Worm (Caenorhabditis elegans) whole organism, young adult: Measurements from ENCODE around the gene tab-1.
A peak's percentile ranks its signal among the peaks of the same experiment; 100 is the strongest.

ENCODE experiments used
- B0035.1 ChIP-seq: sonication (generic microtip); optimal IDR thresholded peaks from 2 replicates; lab custom pipeline; 2016; ENCODE audit warnings: missing genetic modification characterization, mild to moderate bottlenecking, missing compliant biosample characterization, missing genotype, missing genetic modification reagents
- B0261.1 ChIP-seq: sonication (generic microtip); optimal IDR thresholded peaks from 2 replicates; lab custom pipeline; 2016; ENCODE audit warnings: mild to moderate bottlenecking, missing genetic modification characterization, moderate library complexity, missing compliant biosample characterization
- C17E4.6 ChIP-seq: fragments of 200-800 bp; sonication (Bioruptor generic); IDR thresholded peaks from 2 replicates; pipeline ENCODE4 v1.3.6; 2022; ENCODE audit warnings: missing genetic modification reagents, missing genetic modification characterization, missing compliant biosample characterization
- F37B4.10 ChIP-seq: fragments of 200-800 bp; sonication (Bioruptor generic); IDR thresholded peaks from 2 replicates; pipeline ENCODE4 v1.3.6; 2022; ENCODE audit warnings: missing genetic modification characterization, missing compliant biosample characterization
- F52B5.7 ChIP-seq: sonication (generic microtip); optimal IDR thresholded peaks from 2 replicates; lab custom pipeline; 2016; ENCODE audit warnings: mild to moderate bottlenecking, missing genetic modification characterization, missing compliant biosample characterization
- K11D2.4 ChIP-seq: fragments of 200-800 bp; sonication (Bioruptor generic); IDR thresholded peaks from 2 replicates; pipeline ENCODE4 v1.3.6; 2022; ENCODE audit warnings: missing genetic modification reagents, missing genetic modification characterization, missing compliant biosample characterization
- T26A5.8 ChIP-seq: sonication (generic microtip); optimal IDR thresholded peaks from 2 replicates; lab custom pipeline; 2016; ENCODE audit warnings: missing genetic modification characterization, missing compliant biosample characterization
- Y53G8AR.9 ChIP-seq: fragments of 200-800 bp; sonication (Bioruptor generic); conservative IDR thresholded peaks from 2 replicates; pipeline ENCODE4 v1.3.6; 2022; ENCODE audit warnings: missing genetic modification reagents, missing genetic modification characterization, missing compliant biosample characterization
- Y79H2A.3 ChIP-seq: fragments of 200-800 bp; sonication (Bioruptor generic); conservative IDR thresholded peaks from 2 replicates; pipeline ENCODE4 v1.3.6; 2022; ENCODE audit warnings: missing genetic modification reagents, missing genetic modification characterization, missing compliant biosample characterization
- aptf-2 ChIP-seq: fragments of 200-800 bp; sonication (Bioruptor generic); conservative IDR thresholded peaks from 2 replicates; pipeline ENCODE4 v1.3.6; 2022; ENCODE audit warnings: missing genetic modification reagents, missing genetic modification characterization, missing compliant biosample characterization
- aptf-3 ChIP-seq: fragments of 200-800 bp; sonication (Bioruptor generic); IDR thresholded peaks from 2 replicates; pipeline ENCODE4 v1.3.6; 2022; ENCODE audit warnings: missing genetic modification characterization, missing compliant biosample characterization
- athp-1 ChIP-seq: sonication (generic microtip); optimal IDR thresholded peaks from 2 replicates; lab custom pipeline; 2017; ENCODE audit warnings: mild to moderate bottlenecking, missing genetic modification characterization, missing compliant biosample characterization
- attf-3 ChIP-seq: fragments of 200-800 bp; sonication (Bioruptor generic); conservative IDR thresholded peaks from 2 replicates; pipeline ENCODE4 v1.3.6; 2022; ENCODE audit warnings: missing genetic modification reagents, missing genetic modification characterization, missing compliant biosample characterization
- attf-6 ChIP-seq: fragments of 200-800 bp; sonication (Bioruptor generic); IDR thresholded peaks from 2 replicates; pipeline ENCODE4 v1.3.6; 2022; ENCODE audit warnings: missing genetic modification reagents, missing genetic modification characterization, missing compliant biosample characterization
- ccch-3 ChIP-seq: fragments of 200-800 bp; sonication (Bioruptor generic); optimal IDR thresholded peaks from 2 replicates; lab custom pipeline; 2018; ENCODE audit warnings: mild to moderate bottlenecking, missing genetic modification characterization, missing compliant biosample characterization
- cebp-1 ChIP-seq, 2 experiments: fragments of 200-800 bp in 1 of 2; sonication (Bioruptor generic) in 1 of 2; sonication (generic microtip) in 1 of 2; IDR thresholded peaks in 1 of 2; optimal IDR thresholded peaks in 1 of 2; 2 replicates each; pipeline versions ENCODE4 v1.3.6 to Lab custom; 2017 to 2022; ENCODE audit warnings: missing compliant biosample characterization in 2 of 2, missing genetic modification characterization in 2 of 2, mild to moderate bottlenecking in 1 of 2, missing genetic modification reagents in 1 of 2, moderate library complexity in 1 of 2
- ceh-100 ChIP-seq: fragments of 200-800 bp; sonication (Bioruptor generic); IDR thresholded peaks from 2 replicates; pipeline ENCODE4 v1.3.6; 2022; ENCODE audit warnings: missing genetic modification reagents, missing genetic modification characterization, missing compliant biosample characterization
- ceh-58 ChIP-seq: fragments of 200-800 bp; sonication (Bioruptor generic); IDR thresholded peaks from 2 replicates; pipeline ENCODE4 v1.3.6; 2022; ENCODE audit warnings: missing genetic modification characterization, missing compliant biosample characterization
- chd-7 ChIP-seq: sonication (generic microtip); optimal IDR thresholded peaks from 2 replicates; lab custom pipeline; 2016; ENCODE audit warnings: mild to moderate bottlenecking, missing genetic modification characterization, moderate library complexity, missing compliant biosample characterization
- die-1 ChIP-seq: sonication (generic microtip); optimal IDR thresholded peaks from 2 replicates; lab custom pipeline; 2016; ENCODE audit warnings: missing genotype, mild to moderate bottlenecking, missing genetic modification characterization, missing compliant biosample characterization
- dpff-1 ChIP-seq: sonication (generic microtip); optimal IDR thresholded peaks from 2 replicates; lab custom pipeline; 2017; ENCODE audit warnings: mild to moderate bottlenecking, missing genetic modification characterization, missing compliant biosample characterization
- egl-18 ChIP-seq: fragments of 200-800 bp; sonication (Bioruptor generic); IDR thresholded peaks from 2 replicates; pipeline ENCODE4 v1.3.6; 2022; ENCODE audit warnings: missing genetic modification reagents, missing genetic modification characterization, missing compliant biosample characterization
- egl-44 ChIP-seq: fragments of 200-800 bp; sonication (Bioruptor generic); IDR thresholded peaks from 2 replicates; pipeline ENCODE4 v1.3.6; 2022; ENCODE audit warnings: missing genetic modification reagents, missing genetic modification characterization, missing compliant biosample characterization
- ekl-4 ChIP-seq: fragments of 200-800 bp; sonication (Bioruptor generic); IDR thresholded peaks from 2 replicates; pipeline ENCODE4 v1.3.6; 2022; ENCODE audit warnings: missing genetic modification reagents, missing genetic modification characterization, missing compliant biosample characterization
- ets-4 ChIP-seq: fragments of 200-800 bp; sonication (Bioruptor generic); optimal IDR thresholded peaks from 2 replicates; lab custom pipeline; 2018; ENCODE audit warnings: mild to moderate bottlenecking, missing genetic modification characterization, missing compliant biosample characterization
- hlh-12 ChIP-seq: sonication (generic microtip); optimal IDR thresholded peaks from 2 replicates; lab custom pipeline; 2016; ENCODE audit warnings: missing genetic modification characterization, missing compliant biosample characterization
- lin-40 ChIP-seq: sonication (generic microtip); optimal IDR thresholded peaks from 2 replicates; lab custom pipeline; 2016; ENCODE audit warnings: missing genetic modification characterization, mild to moderate bottlenecking, missing compliant biosample characterization, missing genotype, missing genetic modification reagents
- madf-10 ChIP-seq: sonication (generic microtip); optimal IDR thresholded peaks from 2 replicates; lab custom pipeline; 2016; ENCODE audit warnings: mild to moderate bottlenecking, missing genetic modification characterization, missing compliant biosample characterization
- madf-6 ChIP-seq: fragments of 200-800 bp; sonication (Bioruptor generic); IDR thresholded peaks from 2 replicates; pipeline ENCODE4 v1.3.6; 2022; ENCODE audit warnings: missing genetic modification reagents, missing genetic modification characterization, missing compliant biosample characterization
- mcd-1 ChIP-seq: fragments of 200-800 bp; sonication (Bioruptor generic); IDR thresholded peaks from 2 replicates; pipeline ENCODE4 v1.3.6; 2022; ENCODE audit warnings: missing genetic modification reagents, missing genetic modification characterization, missing compliant biosample characterization
- nfyb-1 ChIP-seq: fragments of 200-800 bp; sonication (Bioruptor generic); IDR thresholded peaks from 2 replicates; pipeline ENCODE4 v1.3.6; 2022; ENCODE audit warnings: missing genetic modification reagents, missing genetic modification characterization, missing compliant biosample characterization
- nhr-80 ChIP-seq: sonication (generic microtip); optimal IDR thresholded peaks from 2 replicates; lab custom pipeline; 2016; ENCODE audit warnings: missing genetic modification characterization, missing compliant biosample characterization
- nhr-90 ChIP-seq: sonication (generic microtip); optimal IDR thresholded peaks from 2 replicates; lab custom pipeline; 2016; ENCODE audit warnings: missing genotype, mild to moderate bottlenecking, missing genetic modification characterization, missing compliant biosample characterization
- repo-1 ChIP-seq: sonication (generic microtip); optimal IDR thresholded peaks from 2 replicates; lab custom pipeline; 2017; ENCODE audit warnings: mild to moderate bottlenecking, missing genetic modification characterization, missing compliant biosample characterization
- rpc-1 ChIP-seq, 2 experiments: fragments of 150-350 bp in 1 of 2; sonication (generic microtip) in 1 of 2; optimal IDR thresholded peaks; 2 replicates each; lab custom pipeline; 2014 to 2018; ENCODE audit warnings: missing biosample characterization in 1 of 2, missing genetic modification characterization in 1 of 2, missing genetic modification reagents in 1 of 2, missing genotype in 1 of 2
- snpc-1.3 ChIP-seq: sonication (generic microtip); optimal IDR thresholded peaks from 2 replicates; lab custom pipeline; 2017; ENCODE audit warnings: missing genetic modification characterization, mild to moderate bottlenecking, missing compliant biosample characterization, antibody characterized with exemption, moderate library complexity, missing genotype, missing genetic modification reagents; ENCODE audit not compliant: insufficient read depth
- snpc-4 ChIP-seq, 5 experiments: fragments of 150-350 bp in 1 of 5; sonication (generic microtip) in 4 of 5; optimal IDR thresholded peaks; 2 replicates each; lab custom pipeline; 2014 to 2018; ENCODE audit warnings: missing genetic modification characterization in 5 of 5, missing biosample characterization in 3 of 5, antibody characterized with exemption in 2 of 5, mild to moderate bottlenecking in 2 of 5, missing compliant biosample characterization in 2 of 5, missing genotype in 2 of 5, moderate library complexity in 2 of 5, missing genetic modification reagents in 1 of 5
- unc-130 ChIP-seq: sonication (generic microtip); optimal IDR thresholded peaks from 2 replicates; lab custom pipeline; 2016; ENCODE audit warnings: missing genetic modification reagents, missing genetic modification characterization, missing compliant biosample characterization
- unc-62 ChIP-seq: fragments of 150-350 bp; optimal IDR thresholded peaks from 2 replicates; lab custom pipeline; 2014; ENCODE audit warnings: missing biosample characterization, missing genetic modification reagents, missing genetic modification characterization
- zim-3 ChIP-seq: sonication (generic microtip); optimal IDR thresholded peaks from 2 replicates; lab custom pipeline; 2017; ENCODE audit warnings: mild to moderate bottlenecking, missing genetic modification characterization, moderate library complexity, missing compliant biosample characterization
- ztf-22 ChIP-seq: fragments of 200-800 bp; sonication (Bioruptor generic); optimal IDR thresholded peaks from 2 replicates; lab custom pipeline; 2018; ENCODE audit warnings: mild to moderate bottlenecking, missing genetic modification characterization, moderate library complexity, missing compliant biosample characterization
- ztf-26 ChIP-seq: sonication (generic microtip); optimal IDR thresholded peaks from 2 replicates; lab custom pipeline; 2017; ENCODE audit warnings: missing genetic modification characterization, missing compliant biosample characterization
- ztf-3 ChIP-seq: fragments of 200-800 bp; sonication (Bioruptor generic); optimal IDR thresholded peaks from 2 replicates; lab custom pipeline; 2018; ENCODE audit warnings: mild to moderate bottlenecking, missing genetic modification characterization, missing compliant biosample characterization
- ztf-6 ChIP-seq: fragments of 200-800 bp; sonication (Bioruptor generic); IDR thresholded peaks from 2 replicates; pipeline ENCODE4 v1.3.6; 2022; ENCODE audit warnings: missing genetic modification reagents, missing genetic modification characterization, missing compliant biosample characterization

tab-1 gene

ce11 chrII:6841102-6841501 lies 38.0 kb downstream of the tab-1 start:
- no peak for TF ChIP-seq B0035.1 (tag; lab: Kevin White, UChicago)
- peak; percentile 37 for TF ChIP-seq nhr-80 (tag; lab: Kevin White, UChicago)

- TF ChIP-seq zim-3 (tag; lab: Kevin White, UChicago), result no peak
- no peak for TF ChIP-seq egl-18 (GFP tag; lab: Robert Waterston, UW)
- no peak for TF ChIP-seq hlh-12
- TF ChIP-seq ceh-100 (GFP tag; lab: Robert Waterston, UW), result peak; percentile 86
- no peak for TF ChIP-seq T26A5.8 (tag; lab: Kevin White, UChicago)
- no peak for TF ChIP-seq athp-1 (tag; lab: Kevin White, UChicago)
- TF ChIP-seq ztf-3 (GFP tag; lab: Kevin White, UChicago), result no peak
- no peak for TF ChIP-seq unc-130 (GFP tag; lab: Kevin White, UChicago)
- TF ChIP-seq Y79H2A.3, result no peak
- no peak for TF ChIP-seq snpc-4 (GFP tag; optimal IDR thresholded peaks at IDR 0.05; lab: Kevin White, UChicago)
- TF ChIP-seq snpc-4 (tag; optimal IDR thresholded peaks at IDR 0.05; lab: Kevin White, UChicago), result peak in 1 of 4 experiments; percentile 7
- no peak for TF ChIP-seq ets-4 (GFP tag; lab: Kevin White, UChicago)
- TF ChIP-seq C17E4.6 (GFP tag; lab: Robert Waterston, UW), result no peak
- no peak for TF ChIP-seq attf-6 (GFP tag; lab: Robert Waterston, UW)
- TF ChIP-seq rpc-1 (optimal IDR thresholded peaks at IDR 0.05; lab: Kevin White, UChicago), result no peak
- TF ChIP-seq rpc-1 (tag; optimal IDR thresholded peaks at IDR 0.05; lab: Kevin White, UChicago), result no peak
- TF ChIP-seq repo-1 (tag; lab: Kevin White, UChicago), result no peak
- no peak for TF ChIP-seq unc-62 (GFP tag; lab: Kevin White, UChicago)
- peak; percentile 55 for TF ChIP-seq mcd-1
Observed at ce11 chrII:6842009-6842408, 38.9 kb downstream of the tab-1 start.

DNA sequence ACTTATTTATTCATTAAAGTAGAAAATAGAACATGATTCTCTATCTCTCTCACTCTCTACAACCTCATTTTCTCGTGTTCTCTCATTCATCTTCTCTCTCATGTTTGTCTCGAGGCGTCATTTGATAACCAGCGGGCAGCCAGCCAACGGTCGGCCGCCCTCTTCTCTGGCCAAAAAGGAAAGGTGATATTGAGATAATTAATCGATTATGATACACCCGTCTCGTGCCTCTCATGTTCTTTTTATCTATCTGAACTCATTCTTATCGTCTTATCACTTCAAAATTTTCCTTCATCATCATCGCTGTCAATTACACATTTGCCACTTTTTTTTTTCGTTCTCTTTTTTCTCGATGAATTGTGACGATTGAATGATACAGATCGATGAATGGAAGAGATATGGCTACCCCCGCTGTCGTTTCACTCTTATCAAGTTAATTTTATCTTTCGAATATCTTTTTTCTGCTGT lies 39.6 kb downstream of the tab-1 start:
- TF ChIP-seq K11D2.4 (GFP tag; lab: Robert Waterston, UW) (peak; percentile 51), repo-1 (tag; lab: Kevin White, UChicago) (no peak), chd-7 (peak; percentile 78), B0261.1 (tag; lab: Kevin White, UChicago) (no peak), ztf-26 (peak; percentile 87), ztf-22 (peak; percentile 95), ccch-3 (no peak), F37B4.10 (GFP tag; lab: Robert Waterston, UW) (no peak), attf-3 (no peak), Y53G8AR.9 (GFP tag; lab: Robert Waterston, UW) (no peak), nhr-80 (tag; lab: Kevin White, UChicago) (peak; percentile 100), C17E4.6 (GFP tag; lab: Robert Waterston, UW) (no peak), lin-40 (tag; lab: Kevin White, UChicago) (peak; percentile 88), egl-44 (GFP tag; lab: Robert Waterston, UW) (peak; percentile 46; the same call in 1 of the 2 replicates), aptf-2 (GFP tag; lab: Robert Waterston, UW) (no peak), ztf-6 (GFP tag; lab: Robert Waterston, UW) (no peak), madf-10 (tag; lab: Kevin White, UChicago) (peak; percentile 79), ceh-58 (GFP tag; lab: Robert Waterston, UW) (no peak), aptf-3 (GFP tag; lab: Robert Waterston, UW) (no peak), madf-6 (GFP tag; lab: Robert Waterston, UW) (no peak), snpc-4 (GFP tag; optimal IDR thresholded peaks at IDR 0.05; lab: Kevin White, UChicago) (no peak), snpc-4 (tag; optimal IDR thresholded peaks at IDR 0.05; lab: Kevin White, UChicago) (peak; percentile 67 to 88 (median 68)), cebp-1 (GFP tag; IDR thresholded peaks at IDR 0.05; lab: Robert Waterston, UW) (no peak), cebp-1 (tag; optimal IDR thresholded peaks at IDR 0.05; lab: Kevin White, UChicago) (peak; percentile 79), nfyb-1 (GFP tag; lab: Robert Waterston, UW) (peak; percentile 76), dpff-1 (tag; lab: Kevin White, UChicago) (no peak), nhr-90 (tag; lab: Kevin White, UChicago) (peak; percentile 77), ztf-3 (GFP tag; lab: Kevin White, UChicago) (peak; percentile 28), ekl-4 (GFP tag; lab: Robert Waterston, UW) (peak; percentile 69; the same call in 1 of the 2 replicates), snpc-1.3 (tag; lab: Kevin White, UChicago) (no peak), F52B5.7 (tag; lab: Kevin White, UChicago) (no peak), die-1 (tag; lab: Kevin White, UChicago) (peak; percentile 60)
